Fruit fly (Drosophila melanogaster): ENCODE results near the gene CG42750.
A peak's percentile ranks its signal among the peaks of the same experiment; 100 is the strongest.

The CG42750 gene

DNA sequence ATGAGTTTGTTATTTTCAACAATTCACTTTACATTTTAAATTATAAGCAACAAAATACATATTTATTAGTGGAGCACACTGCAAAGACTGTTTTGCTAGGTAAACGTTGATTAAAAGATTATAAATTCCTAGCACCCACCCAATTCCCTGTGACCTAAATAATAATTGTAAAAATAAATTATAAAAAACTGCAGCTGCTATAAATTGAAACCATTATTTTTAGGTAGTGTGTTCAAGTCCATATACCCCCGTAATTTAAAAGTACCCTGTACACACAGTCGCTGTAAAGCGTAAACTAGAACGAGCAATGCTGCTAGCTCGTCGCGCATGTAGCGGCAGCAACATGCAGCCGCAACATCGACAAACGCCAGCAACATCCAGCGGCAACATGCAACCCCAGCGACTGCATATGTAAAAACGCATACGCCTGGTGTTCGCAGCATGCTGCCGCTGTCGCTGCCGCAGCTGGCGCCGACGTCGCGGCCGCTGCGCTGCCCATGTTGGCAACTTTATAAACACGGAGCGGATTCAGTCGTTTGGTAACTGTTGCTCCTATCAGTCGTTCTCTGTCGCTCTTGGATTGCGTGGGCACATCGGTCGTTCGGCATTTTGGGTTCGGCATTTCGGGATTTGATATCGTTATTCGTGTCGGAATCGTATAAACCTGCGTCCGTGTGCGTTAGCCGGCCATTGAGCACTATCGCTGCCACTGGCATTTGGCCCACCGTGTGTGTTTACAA lies 44.2 kb upstream of the CG42750 start, which contains the start of gene Fas3 (continued):
- TF ChIP-seq CG12391 (tag; optimal IDR thresholded peaks at IDR 0.05) (no peak), Adf1 (GFP tag; IDR thresholded peaks at IDR 0.05) (peak; percentile 99), CG8388 (GFP tag; optimal IDR thresholded peaks at IDR 0.05) (peak; percentile 21), Nf-YA (GFP tag; IDR thresholded peaks at IDR 0.05) (no peak), br (optimal IDR thresholded peaks at IDR 0.05) (no peak), Hr78 (GFP tag; optimal IDR thresholded peaks at IDR 0.05) (peak in 1 of 2 experiments; percentile 20), klu (GFP tag; IDR thresholded peaks at IDR 0.05) (no peak), chm (GFP tag; IDR thresholded peaks at IDR 0.05) (peak; percentile 88), Spps (tag; optimal IDR thresholded peaks at IDR 0.05) (no peak), sr (GFP tag; IDR thresholded peaks at IDR 0.05) (peak; percentile 87), Vsx1 (GFP tag; optimal IDR thresholded peaks at IDR 0.05) (no peak), insv (GFP tag; optimal IDR thresholded peaks at IDR 0.05) (no peak), cato (GFP tag; optimal IDR thresholded peaks at IDR 0.05; ENCODE audit: borderline replicate concordance) (no peak), tap (tag; optimal IDR thresholded peaks at IDR 0.05) (peak; percentile 17), Abd-B (GFP tag; optimal IDR thresholded peaks at IDR 0.05) (no peak), CG14965 (GFP tag; optimal IDR thresholded peaks at IDR 0.05; ENCODE audit: borderline replicate concordance) (no peak), h (optimal IDR thresholded peaks at IDR 0.05) (no peak), CG30020 (tag; optimal IDR thresholded peaks at IDR 0.05) (no peak), CG17328 (GFP tag; IDR thresholded peaks at IDR 0.05) (no peak; the same call in 1 of the 2 replicates), Dip2 (GFP tag; IDR thresholded peaks at IDR 0.05) (no peak), CG10366 (GFP tag; IDR thresholded peaks at IDR 0.05) (no peak), ap (GFP tag; IDR thresholded peaks at IDR 0.05) (no peak), chinmo (GFP tag; IDR thresholded peaks at IDR 0.05; ENCODE audit: partially characterized antibody) (peak; percentile 93; the same call in 2 of the 4 replicates), Dll (GFP tag; IDR thresholded peaks at IDR 0.05; ENCODE audit: partially characterized antibody) (0 out of 4 replicates have a peak, but pooled peaks have one; percentile 30), CG12744 (GFP tag; optimal IDR thresholded peaks at IDR 0.05) (no peak), Dfd (GFP tag; optimal IDR thresholded peaks at IDR 0.05) (no peak), Hey (tag; optimal IDR thresholded peaks at IDR 0.05) (no peak), pita (GFP tag; optimal IDR thresholded peaks at IDR 0.05) (no peak), Mrtf (GFP tag; IDR thresholded peaks at IDR 0.05) (no peak), Usf (GFP tag; optimal IDR thresholded peaks at IDR 0.05) (no peak), chn (GFP tag; optimal IDR thresholded peaks at IDR 0.05) (no peak), nerfin-1 (tag; optimal IDR thresholded peaks at IDR 0.05) (peak; percentile 21), danr (GFP tag; IDR thresholded peaks at IDR 0.05) (no peak), CG12219 (GFP tag; optimal IDR thresholded peaks at IDR 0.05) (no peak), CG11085 (GFP tag; IDR thresholded peaks at IDR 0.05) (no peak), fd102C (GFP tag; optimal IDR thresholded peaks at IDR 0.05) (no peak), onecut (GFP tag; IDR thresholded peaks at IDR 0.05) (no peak; the same call in 1 of the 2 replicates), Awh (GFP tag; IDR thresholded peaks at IDR 0.05) (no peak), CG6254 (GFP tag; optimal IDR thresholded peaks at IDR 0.05) (no peak), CHES-1-like (GFP tag; optimal IDR thresholded peaks at IDR 0.05) (peak; percentile 20), dmrt11E (tag; optimal IDR thresholded peaks at IDR 0.05) (peak; percentile 15), Dip3 (GFP tag; optimal IDR thresholded peaks at IDR 0.05) (no peak), CG5245 (GFP tag; optimal IDR thresholded peaks at IDR 0.05) (no peak), Sry-δ (GFP tag; optimal IDR thresholded peaks at IDR 0.05) (no peak), GATAe (GFP tag; conservative IDR thresholded peaks at IDR 0.05) (no peak), CG16815 (GFP tag; optimal IDR thresholded peaks at IDR 0.05) (no peak), Scr (GFP tag; IDR thresholded peaks at IDR 0.05; ENCODE audit: partially characterized antibody) (peak; percentile 55), CG3065 (GFP tag; optimal IDR thresholded peaks at IDR 0.05) (no peak), hb (GFP tag; IDR thresholded peaks at IDR 0.05; ENCODE audit: partially characterized antibody) (no peak), sc (optimal IDR thresholded peaks at IDR 0.05) (no peak), sc (GFP tag; optimal IDR thresholded peaks at IDR 0.05) (no peak)

Measured in whole organism, embryonic.